Fruit fly (Drosophila melanogaster): ENCODE measurements around the gene Tcs5.

The Tcs5 gene

DNA sequence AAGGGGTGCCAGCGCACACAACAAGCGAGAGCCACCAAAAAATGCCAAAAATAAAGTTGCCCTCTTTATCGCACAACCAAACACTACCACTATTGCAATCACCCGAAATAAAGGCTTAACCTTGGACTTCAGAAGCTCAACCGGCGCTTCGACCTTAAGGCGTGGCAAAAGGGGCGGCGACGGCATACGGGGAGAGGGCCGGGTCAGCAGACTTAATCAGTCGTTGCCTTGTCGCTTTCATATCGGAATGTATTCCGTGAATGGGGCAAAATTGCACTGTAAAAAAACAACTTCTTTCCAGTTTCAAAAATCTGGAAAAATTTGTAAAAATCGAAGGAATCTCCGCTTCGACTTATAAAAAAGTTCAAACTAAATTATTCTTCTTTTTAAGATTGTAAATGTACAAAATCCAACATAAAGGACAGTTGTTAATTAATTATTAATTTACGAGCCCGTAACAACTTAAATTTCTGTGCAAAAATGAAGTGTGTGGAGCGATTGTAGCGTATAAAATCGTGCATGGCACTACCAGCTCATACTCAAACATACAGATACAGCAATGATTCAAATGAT is 43.9 kb upstream of the Tcs5 start (continued):
- TF ChIP-seq grau (tag; optimal IDR thresholded peaks at IDR 0.05): peak; percentile 7
- TF ChIP-seq az2 (GFP tag; optimal IDR thresholded peaks at IDR 0.05): peak; percentile 8
- TF ChIP-seq ind (GFP tag; optimal IDR thresholded peaks at IDR 0.05): peak; percentile 6
- no peak for TF ChIP-seq CG7839 (tag; optimal IDR thresholded peaks at IDR 0.05)
- TF ChIP-seq CG11504 (tag; optimal IDR thresholded peaks at IDR 0.05): peak; percentile 28
- no peak for TF ChIP-seq CG14014 (GFP tag; IDR thresholded peaks at IDR 0.05)
- peak; percentile 10 for TF ChIP-seq CG12391 (tag; optimal IDR thresholded peaks at IDR 0.05)
- TF ChIP-seq CG18599 (GFP tag; optimal IDR thresholded peaks at IDR 0.05): peak; percentile 15
- TF ChIP-seq CG10654 (GFP tag; optimal IDR thresholded peaks at IDR 0.05): no peak
- TF ChIP-seq Ptx1 (GFP tag; IDR thresholded peaks at IDR 0.05): 0 out of 2 replicates have a peak, but pooled peaks have one; percentile 6
- 0 out of 2 replicates have a peak, but pooled peaks have one; percentile 9 for TF ChIP-seq Atf6 (GFP tag; IDR thresholded peaks at IDR 0.05)
- TF ChIP-seq z (GFP tag; IDR thresholded peaks at IDR 0.05): no peak
- no peak for TF ChIP-seq gt (GFP tag; IDR thresholded peaks at IDR 0.05)
- TF ChIP-seq slbo (GFP tag; IDR thresholded peaks at IDR 0.05): 0 out of 2 replicates have a peak, but pooled peaks have one; percentile 21
- TF ChIP-seq btn (GFP tag; optimal IDR thresholded peaks at IDR 0.05): no peak
- TF ChIP-seq CG4282 (GFP tag; optimal IDR thresholded peaks at IDR 0.05): no peak
- peak; percentile 15 for TF ChIP-seq CG1647 (GFP tag; optimal IDR thresholded peaks at IDR 0.05)
- TF ChIP-seq ranshi (GFP tag; IDR thresholded peaks at IDR 0.05): no peak
- TF ChIP-seq esg (GFP tag; conservative IDR thresholded peaks at IDR 0.05): 0 out of 2 replicates have a peak, but pooled peaks have one; percentile 11

DNA sequence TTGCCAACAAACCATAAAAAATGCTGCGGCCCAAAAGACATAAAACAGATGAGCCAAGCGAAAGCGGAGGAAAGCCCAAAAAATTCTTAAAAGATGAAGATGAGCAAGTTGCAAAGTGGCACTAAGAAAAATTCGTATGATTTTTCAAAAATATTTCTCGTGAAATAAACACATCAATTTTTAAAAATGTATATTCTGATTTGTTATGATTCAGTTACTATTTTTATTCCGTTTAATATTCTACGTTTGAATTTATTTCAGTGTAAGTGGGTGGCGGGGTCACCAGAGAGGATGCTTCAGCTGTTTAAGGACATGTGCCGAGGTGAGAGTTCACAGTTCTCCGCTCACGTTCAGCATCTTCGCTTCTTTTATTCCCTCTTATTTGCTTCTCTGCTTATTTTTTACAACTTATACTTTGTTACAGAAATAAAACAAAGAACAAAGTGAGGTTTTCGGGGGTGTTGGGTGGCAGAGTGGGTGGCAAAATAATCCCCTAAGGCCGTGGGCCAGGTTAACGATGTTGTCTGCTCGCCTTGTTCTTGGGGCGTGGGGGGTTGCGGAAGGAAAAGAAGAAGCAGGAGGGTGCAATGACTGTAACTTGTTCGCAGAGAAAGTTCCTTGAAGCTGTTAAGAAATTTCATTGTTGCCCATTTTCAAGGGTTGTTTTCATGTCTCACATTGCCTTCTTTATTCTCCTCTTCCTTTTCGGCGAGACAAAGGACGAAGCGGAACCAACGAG is 43.2 kb upstream of the Tcs5 start:
- TF ChIP-seq CG7372 (GFP tag; IDR thresholded peaks at IDR 0.05) (no peak), CrebB (tag; optimal IDR thresholded peaks at IDR 0.05) (peak; percentile 11), odd (GFP tag; optimal IDR thresholded peaks at IDR 0.05) (no peak), gsb (GFP tag; IDR thresholded peaks at IDR 0.05) (no peak), bigmax (GFP tag; optimal IDR thresholded peaks at IDR 0.05) (no peak), Atf-2 (GFP tag; optimal IDR thresholded peaks at IDR 0.05) (no peak), Sin3A (optimal IDR thresholded peaks at IDR 0.05) (no peak), HLH54F (GFP tag; optimal IDR thresholded peaks at IDR 0.05) (no peak), Ets97D (GFP tag; optimal IDR thresholded peaks at IDR 0.05) (no peak), Awh (GFP tag; IDR thresholded peaks at IDR 0.05) (no peak), CG15696 (tag; optimal IDR thresholded peaks at IDR 0.05) (no peak), wdn (GFP tag; IDR thresholded peaks at IDR 0.05) (peak; percentile 27; the same call in 1 of the 2 replicates), D19B (GFP tag; optimal IDR thresholded peaks at IDR 0.05) (no peak), CG6813 (GFP tag; optimal IDR thresholded peaks at IDR 0.05) (no peak), CG6254 (GFP tag; optimal IDR thresholded peaks at IDR 0.05) (no peak), HLHmδ (GFP tag; optimal IDR thresholded peaks at IDR 0.05) (no peak), CG32772 (GFP tag; IDR thresholded peaks at IDR 0.05) (no peak), stwl (tag; optimal IDR thresholded peaks at IDR 0.05) (no peak), ase (GFP tag; IDR thresholded peaks at IDR 0.05) (no peak), esg (GFP tag; conservative IDR thresholded peaks at IDR 0.05) (no peak; the same call in 1 of the 2 replicates), Side (GFP tag; optimal IDR thresholded peaks at IDR 0.05) (no peak), CG8089 (GFP tag; optimal IDR thresholded peaks at IDR 0.05) (no peak), kah (GFP tag; optimal IDR thresholded peaks at IDR 0.05) (no peak), sna (GFP tag; IDR thresholded peaks at IDR 0.05; ENCODE audit: partially characterized antibody) (no peak), cato (GFP tag; optimal IDR thresholded peaks at IDR 0.05; ENCODE audit: borderline replicate concordance) (no peak), CG17328 (GFP tag; IDR thresholded peaks at IDR 0.05) (peak; percentile 45), hbn (GFP tag; IDR thresholded peaks at IDR 0.05; ENCODE audit: partially characterized antibody) (no peak), unpg (GFP tag; optimal IDR thresholded peaks at IDR 0.05) (peak; percentile 38), MTF-1 (GFP tag; optimal IDR thresholded peaks at IDR 0.05; ENCODE audit: borderline replicate concordance) (no peak), h (optimal IDR thresholded peaks at IDR 0.05) (no peak), slbo (GFP tag; IDR thresholded peaks at IDR 0.05) (peak; percentile 70), Hr3 (GFP tag; optimal IDR thresholded peaks at IDR 0.05) (peak; percentile 39)

All from whole organism, embryonic.